Worm (Caenorhabditis elegans): ENCODE results near the gene F16G10.10.

DNA sequence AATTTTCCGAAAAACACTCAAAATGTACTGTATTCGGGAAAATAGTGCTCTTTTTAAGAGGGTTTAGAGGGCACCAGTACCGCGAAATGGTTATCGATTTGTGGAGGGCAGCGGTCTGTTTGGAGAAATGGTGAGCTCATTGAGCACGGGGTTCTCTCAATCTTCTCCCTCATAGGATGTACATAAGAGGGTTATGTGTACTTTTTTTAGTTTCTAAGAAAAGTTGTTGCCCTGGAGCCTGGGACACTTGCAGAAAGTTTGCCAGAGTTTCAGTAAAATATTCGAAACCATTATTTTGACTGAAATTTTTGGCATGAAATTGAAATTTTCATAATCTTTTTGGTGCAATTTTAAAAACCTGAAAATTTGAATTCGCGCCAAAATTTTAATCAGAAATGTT is 38.2 kb downstream of the F16G10.10 start, which contains the start of gene F43C11.10:
- no peak for TF ChIP-seq unc-39 (tag; optimal IDR thresholded peaks at IDR 0.05)
- TF ChIP-seq elt-1 (tag; optimal IDR thresholded peaks at IDR 0.05; ENCODE audit: borderline replicate concordance, insufficient read depth), result no peak
- TF ChIP-seq cnd-1 (tag; optimal IDR thresholded peaks at IDR 0.05), result no peak
- TF ChIP-seq unc-62 (GFP tag; optimal IDR thresholded peaks at IDR 0.05), result no peak
- TF ChIP-seq ztf-11 (tag; optimal IDR thresholded peaks at IDR 0.05), result no peak

Measured in whole organism, mixed stage, embryonic.